Fruit fly (Drosophila melanogaster): Measurements from ENCODE around the gene Cpr64Aa.

The Cpr64Aa gene

DNA sequence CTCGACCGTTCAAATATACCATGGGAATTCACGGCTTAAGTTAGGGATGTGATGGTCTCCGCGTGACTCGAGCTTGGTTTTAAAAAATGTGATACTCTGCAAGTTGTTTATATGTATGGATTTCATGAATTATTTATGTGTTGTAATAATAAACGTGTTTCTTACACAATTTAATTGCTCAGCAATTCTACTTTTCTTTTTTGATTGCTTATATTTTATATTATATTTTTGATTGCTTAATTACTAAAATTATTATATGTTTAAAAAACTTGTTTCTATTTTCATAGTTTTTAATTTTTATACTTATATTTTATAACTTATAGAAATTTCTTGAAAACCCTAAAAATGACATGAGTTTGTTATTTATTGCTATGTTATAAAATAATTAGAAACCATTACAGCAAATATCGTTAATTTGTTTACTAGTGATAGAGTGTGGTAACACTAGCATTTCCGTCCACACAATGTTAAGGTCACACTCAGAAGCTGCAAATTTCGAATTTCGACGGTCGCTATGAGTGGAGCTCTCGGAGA, 45.4 kb upstream of the Cpr64Aa start, which contains the start of the genes ago and CG1265 (continued):
- peak; percentile 53 for TF ChIP-seq sqz (GFP tag; optimal IDR thresholded peaks at IDR 0.05)
- TF ChIP-seq CG12299 (tag; optimal IDR thresholded peaks at IDR 0.05) = no peak
- peak; percentile 61 for TF ChIP-seq CG9817 (tag; optimal IDR thresholded peaks at IDR 0.05)
- no peak for TF ChIP-seq usp (GFP tag; optimal IDR thresholded peaks at IDR 0.05)
- TF ChIP-seq Meics (GFP tag; optimal IDR thresholded peaks at IDR 0.05) = peak; percentile 55
- TF ChIP-seq Mrtf (GFP tag; IDR thresholded peaks at IDR 0.05) = no peak
- TF ChIP-seq NfI (GFP tag; optimal IDR thresholded peaks at IDR 0.05) = peak; percentile 49
- TF ChIP-seq CG11085 (GFP tag; IDR thresholded peaks at IDR 0.05) = 0 out of 2 replicates have a peak, but pooled peaks have one; percentile 6
- no peak for TF ChIP-seq gcm (GFP tag; optimal IDR thresholded peaks at IDR 0.05)
- no peak for TF ChIP-seq CG12942 (GFP tag; optimal IDR thresholded peaks at IDR 0.05)
- TF ChIP-seq CG12659 (GFP tag; optimal IDR thresholded peaks at IDR 0.05) = peak; percentile 54
- TF ChIP-seq Dll (GFP tag; IDR thresholded peaks at IDR 0.05; ENCODE audit: partially characterized antibody) = peak; percentile 39; the same call in 2 of the 4 replicates
- TF ChIP-seq run (tag; optimal IDR thresholded peaks at IDR 0.05) = no peak
- no peak for TF ChIP-seq CG31365 (tag; optimal IDR thresholded peaks at IDR 0.05)
- peak; percentile 46 for TF ChIP-seq CG7372 (GFP tag; IDR thresholded peaks at IDR 0.05)
- TF ChIP-seq CG18619 (GFP tag; optimal IDR thresholded peaks at IDR 0.05) = peak; percentile 15
- TF ChIP-seq D19B (GFP tag; optimal IDR thresholded peaks at IDR 0.05) = no peak
- no peak for TF ChIP-seq BtbVII (GFP tag; optimal IDR thresholded peaks at IDR 0.05)
- TF ChIP-seq phol (tag; optimal IDR thresholded peaks at IDR 0.05) = peak; percentile 51
- peak; percentile 83 for TF ChIP-seq CG17361 (GFP tag; IDR thresholded peaks at IDR 0.05)
- peak; percentile 67 for TF ChIP-seq slbo (GFP tag; IDR thresholded peaks at IDR 0.05)
- peak; percentile 56 for TF ChIP-seq grau (tag; optimal IDR thresholded peaks at IDR 0.05)
- peak; percentile 18; the same call in 1 of the 2 replicates for TF ChIP-seq Ada2b (GFP tag; IDR thresholded peaks at IDR 0.05)
- TF ChIP-seq Mad (GFP tag; optimal IDR thresholded peaks at IDR 0.05) = peak; percentile 10
- TF ChIP-seq cato (GFP tag; optimal IDR thresholded peaks at IDR 0.05; ENCODE audit: borderline replicate concordance) = no peak
- TF ChIP-seq CG30020 (tag; optimal IDR thresholded peaks at IDR 0.05) = peak; percentile 47
- TF ChIP-seq pzg (GFP tag; optimal IDR thresholded peaks at IDR 0.05) = peak; percentile 14
- peak; percentile 40; the same call in 1 of the 3 replicates for TF ChIP-seq dysf (GFP tag; IDR thresholded peaks at IDR 0.05)
- peak; percentile 53 for TF ChIP-seq Abd-B (GFP tag; optimal IDR thresholded peaks at IDR 0.05)
- peak; percentile 28 for TF ChIP-seq Fer1 (GFP tag; optimal IDR thresholded peaks at IDR 0.05)
- peak; percentile 66 for TF ChIP-seq E2f2 (GFP tag; IDR thresholded peaks at IDR 0.05)
- no peak for TF ChIP-seq unc-4 (GFP tag; IDR thresholded peaks at IDR 0.05; ENCODE audit: partially characterized antibody)
- TF ChIP-seq CG10274 (GFP tag; optimal IDR thresholded peaks at IDR 0.05) = no peak
- peak; percentile 45 for TF ChIP-seq CG1603 (tag; optimal IDR thresholded peaks at IDR 0.05)
- no peak for TF ChIP-seq Myb (GFP tag; optimal IDR thresholded peaks at IDR 0.05)
- peak; percentile 24 for TF ChIP-seq CG8388 (GFP tag; optimal IDR thresholded peaks at IDR 0.05)
- TF ChIP-seq ttk (GFP tag; IDR thresholded peaks at IDR 0.05) = no peak
- no peak for TF ChIP-seq ems (GFP tag; optimal IDR thresholded peaks at IDR 0.05)
- peak; percentile 71 for TF ChIP-seq CoRest (tag; optimal IDR thresholded peaks at IDR 0.05)
- TF ChIP-seq CG9932 (GFP tag; IDR thresholded peaks at IDR 0.05) = peak; percentile 72
- TF ChIP-seq CG7963 (GFP tag; IDR thresholded peaks at IDR 0.05; ENCODE audit: partially characterized antibody) = no peak
- peak; percentile 33 for TF ChIP-seq mirr (GFP tag; optimal IDR thresholded peaks at IDR 0.05)
- TF ChIP-seq YL-1 (GFP tag; optimal IDR thresholded peaks at IDR 0.05) = no peak
- TF ChIP-seq CG15601 (tag; optimal IDR thresholded peaks at IDR 0.05) = peak; percentile 46
- TF ChIP-seq ken (GFP tag; IDR thresholded peaks at IDR 0.05) = peak; percentile 41; the same call in 1 of the 3 replicates
- TF ChIP-seq CG5180 (GFP tag; optimal IDR thresholded peaks at IDR 0.05) = peak; percentile 2
- peak; percentile 73 for TF ChIP-seq gfzf (GFP tag; optimal IDR thresholded peaks at IDR 0.05)
- peak; percentile 68 for TF ChIP-seq Rfx (GFP tag; IDR thresholded peaks at IDR 0.05)
- peak; percentile 54 for TF ChIP-seq CG12391 (tag; optimal IDR thresholded peaks at IDR 0.05)

Data from whole organism, embryonic.